4 fruit fly cellular contexts compared by ENCODE assay signal in genomic region chr3R:17048867-17049266, dm6.
TF ChIP-seq lines count a peak whose summit lies in the region.

No protein-coding gene starts in this region.

- no peak for TF ChIP-seq CTCF in whole organism, embryonic (GFP tag; optimal IDR thresholded peaks at IDR 0.05; lab: Kevin White, UChicago)

TF ChIP-seq in whole organism, embryonic, 481 proteins besides CTCF, POLR2A, EP300 and RAD21 (continues in another document):
- TF ChIP-seq Lhr (GFP tag; optimal IDR thresholded peaks at IDR 0.05; lab: Kevin White, UChicago) (no peak), Drgx (GFP tag; IDR thresholded peaks at IDR 0.05; lab: Robert Waterston, UW) (peak; percentile 18; the same call in 1 of the 2 replicates), CG6765 (GFP tag; optimal IDR thresholded peaks at IDR 0.05; lab: Kevin White, UChicago) (no peak), CG12942 (GFP tag; optimal IDR thresholded peaks at IDR 0.05; lab: Kevin White, UChicago) (no peak), chinmo (GFP tag; IDR thresholded peaks at IDR 0.05; lab: Robert Waterston, UW; ENCODE audit: partially characterized antibody) (no peak), CG15514 (GFP tag; optimal IDR thresholded peaks at IDR 0.05; lab: Kevin White, UChicago) (no peak), CG6683 (GFP tag; optimal IDR thresholded peaks at IDR 0.05; lab: Kevin White, UChicago) (peak; percentile 16), Sry-δ (GFP tag; optimal IDR thresholded peaks at IDR 0.05; lab: Kevin White, UChicago) (no peak), CG15269 (tag; optimal IDR thresholded peaks at IDR 0.05; lab: Kevin White, UChicago) (no peak), aop (GFP tag; IDR thresholded peaks at IDR 0.05; lab: Robert Waterston, UW) (no peak), zen2 (GFP tag; IDR thresholded peaks at IDR 0.05; lab: Robert Waterston, UW; ENCODE audit: partially characterized antibody) (no peak), unpg (GFP tag; optimal IDR thresholded peaks at IDR 0.05; lab: Kevin White, UChicago) (peak; percentile 46), h (optimal IDR thresholded peaks at IDR 0.05; lab: Kevin White, UChicago) (no peak), jumu (GFP tag; optimal IDR thresholded peaks at IDR 0.05; lab: Kevin White, UChicago) (no peak), CG6854 (GFP tag; optimal IDR thresholded peaks at IDR 0.05; lab: Kevin White, UChicago) (no peak), Ssrp (tag; optimal IDR thresholded peaks at IDR 0.05; lab: Kevin White, UChicago) (peak; percentile 54), jigr1 (GFP tag; IDR thresholded peaks at IDR 0.05; lab: Robert Waterston, UW) (no peak), CG18262 (tag; optimal IDR thresholded peaks at IDR 0.05; lab: Kevin White, UChicago) (peak; percentile 63), repo (GFP tag; optimal IDR thresholded peaks at IDR 0.05; lab: Kevin White, UChicago) (no peak), CG17568 (GFP tag; optimal IDR thresholded peaks at IDR 0.05; lab: Kevin White, UChicago) (no peak), CG2875 (GFP tag; optimal IDR thresholded peaks at IDR 0.05; lab: Kevin White, UChicago) (peak; percentile 31), hkb (optimal IDR thresholded peaks at IDR 0.05; lab: Kevin White, UChicago) (no peak), hkb (GFP tag; IDR thresholded peaks at IDR 0.05; lab: Robert Waterston, UW) (peak; percentile 51; the same call in 1 of the 2 replicates)

TF ChIP-seq in whole organism, prepupa, 60 proteins besides CTCF, POLR2A, EP300 and RAD21:
- TF ChIP-seq svp (GFP tag; lab: Kevin White, UChicago) (no peak), fd59A (GFP tag; optimal IDR thresholded peaks at IDR 0.05; lab: Kevin White, UChicago) (no peak), CG3032 (tag; optimal IDR thresholded peaks at IDR 0.05; lab: Kevin White, UChicago) (peak; percentile 56), CG34406 (GFP tag; optimal IDR thresholded peaks at IDR 0.05; lab: Kevin White, UChicago) (peak; percentile 20), CG31627 (GFP tag; optimal IDR thresholded peaks at IDR 0.05; lab: Kevin White, UChicago) (no peak), Sox14 (GFP tag; optimal IDR thresholded peaks at IDR 0.05; lab: Kevin White, UChicago) (no peak), Eip78C (GFP tag; lab: Kevin White, UChicago) (peak; percentile 73), CG15336 (GFP tag; IDR thresholded peaks at IDR 0.05; lab: Robert Waterston, UW) (peak; percentile 36; the same call in 1 of the 2 replicates), acj6 (GFP tag; optimal IDR thresholded peaks at IDR 0.05; lab: Kevin White, UChicago) (peak; percentile 40), CG6792 (GFP tag; optimal IDR thresholded peaks at IDR 0.05; lab: Kevin White, UChicago) (peak; percentile 11), CG10631 (GFP tag; optimal IDR thresholded peaks at IDR 0.05; lab: Kevin White, UChicago) (peak; percentile 31), Eip93F (GFP tag; optimal IDR thresholded peaks at IDR 0.05; lab: Kevin White, UChicago) (no peak), fkh (GFP tag; optimal IDR thresholded peaks at IDR 0.05; lab: Kevin White, UChicago) (no peak), Ets96B (tag; optimal IDR thresholded peaks at IDR 0.05; lab: Kevin White, UChicago) (peak; percentile 3), CG11762 (GFP tag; optimal IDR thresholded peaks at IDR 0.05; lab: Kevin White, UChicago; ENCODE audit: insufficient read depth) (no peak), Met (GFP tag; optimal IDR thresholded peaks at IDR 0.05; lab: Kevin White, UChicago) (no peak), eg (GFP tag; IDR thresholded peaks at IDR 0.05; lab: Robert Waterston, UW) (0 out of 3 replicates have a peak, but pooled peaks have one; percentile 5), CG6854 (GFP tag; optimal IDR thresholded peaks at IDR 0.05; lab: Kevin White, UChicago) (no peak), OdsH (GFP tag; optimal IDR thresholded peaks at IDR 0.05; lab: Kevin White, UChicago) (no peak), Hr38 (GFP tag; optimal IDR thresholded peaks at IDR 0.05; lab: Kevin White, UChicago) (no peak), achi (GFP tag; optimal IDR thresholded peaks at IDR 0.05; lab: Kevin White, UChicago) (peak; percentile 47), Gug (GFP tag; IDR thresholded peaks at IDR 0.05; lab: Robert Waterston, UW) (0 out of 2 replicates have a peak, but pooled peaks have one; percentile 9), net (GFP tag; optimal IDR thresholded peaks at IDR 0.05; lab: Kevin White, UChicago) (no peak)

TF ChIP-seq in whole organism, pupa, 21 proteins besides CTCF, POLR2A, EP300 and RAD21:
- no peak for TF ChIP-seq CG14655 (GFP tag; optimal IDR thresholded peaks at IDR 0.05; lab: Kevin White, UChicago)
- peak; percentile 46 for TF ChIP-seq CG9948 (tag; optimal IDR thresholded peaks at IDR 0.05; lab: Kevin White, UChicago)
- TF ChIP-seq Pif1A (GFP tag; optimal IDR thresholded peaks at IDR 0.05; lab: Kevin White, UChicago) = no peak
- peak; percentile 33 for TF ChIP-seq CG17806 (tag; optimal IDR thresholded peaks at IDR 0.05; lab: Kevin White, UChicago)
- peak; percentile 48 for TF ChIP-seq CG15710 (tag; optimal IDR thresholded peaks at IDR 0.05; lab: Kevin White, UChicago)
- peak; percentile 9 for TF ChIP-seq CG8159 (tag; optimal IDR thresholded peaks at IDR 0.05; lab: Kevin White, UChicago)
- peak; percentile 23 for TF ChIP-seq CG34367 (tag; optimal IDR thresholded peaks at IDR 0.05; lab: Kevin White, UChicago)

TF ChIP-seq in whole organism, wandering third instar larva, 38 proteins besides CTCF, POLR2A, EP300 and RAD21:
- TF ChIP-seq rgr (GFP tag; optimal IDR thresholded peaks at IDR 0.05; lab: Kevin White, UChicago) (peak; percentile 18), Rel (GFP tag; optimal IDR thresholded peaks at IDR 0.05; lab: Kevin White, UChicago) (no peak), Rel (tag; optimal IDR thresholded peaks at IDR 0.05; lab: Kevin White, UChicago) (no peak), foxo (GFP tag; optimal IDR thresholded peaks at IDR 0.05; lab: Kevin White, UChicago) (peak in 1 of 2 experiments; percentile 4), dsf (GFP tag; optimal IDR thresholded peaks at IDR 0.05; lab: Kevin White, UChicago; ENCODE audit: borderline replicate concordance) (no peak)

Comparison
In these comparisons a context has a peak if more than half of its experiments do, and no peak if none do; other contexts are left out.
1. Of the 7 proteins assayed by ChIP-seq in both whole organism, embryonic and whole organism, prepupa: peak only in whole organism, embryonic: none; only in whole organism, prepupa: Gug; in both: none; in neither: 6.